Worm (Caenorhabditis elegans) whole organism, L3 larva: ENCODE measurements around the gene pes-8.
"Not testable (repeated sequence)": the region's sequence is repeated elsewhere in the genome, so short reads cannot be mapped to it uniquely, and the experiment has no call there.

Experiments
- R02D3.7 ChIP-seq: fragments of 150-350 bp; optimal IDR thresholded peaks from 2 replicates; lab custom pipeline; 2014; ENCODE audit warnings: missing biosample characterization, missing genetic modification characterization
- ZK546.5 ChIP-seq: sonication (generic microtip); optimal IDR thresholded peaks from 2 replicates; lab custom pipeline; 2017; ENCODE audit warnings: missing biosample characterization, missing genetic modification characterization
- aly-2 ChIP-seq: fragments of 150-350 bp; optimal IDR thresholded peaks from 2 replicates; lab custom pipeline; 2014; ENCODE audit warnings: missing biosample characterization, missing genetic modification characterization
- ama-1 ChIP-seq: fragments of 150-350 bp; optimal IDR thresholded peaks from 2 replicates; lab custom pipeline; 2018
- ceh-16 ChIP-seq: sonication (generic microtip); optimal IDR thresholded peaks from 2 replicates; lab custom pipeline; 2017; ENCODE audit warnings: missing biosample characterization, missing genetic modification characterization
- ceh-28 ChIP-seq: fragments of 150-350 bp; optimal IDR thresholded peaks from 2 replicates; lab custom pipeline; 2014; ENCODE audit warnings: missing biosample characterization, missing genetic modification reagents, missing genetic modification characterization
- daf-12 ChIP-seq: fragments of 150-350 bp; optimal IDR thresholded peaks from 2 replicates; lab custom pipeline; 2014; ENCODE audit warnings: missing biosample characterization, missing genetic modification reagents, missing genetic modification characterization
- egl-5 ChIP-seq: fragments of 150-350 bp; optimal IDR thresholded peaks from 2 replicates; lab custom pipeline; 2017; ENCODE audit warnings: missing biosample characterization, missing genetic modification reagents, missing genetic modification characterization, inconsistent platforms
- elt-1 ChIP-seq: fragments of 150-350 bp; optimal IDR thresholded peaks from 2 replicates; lab custom pipeline; 2014; ENCODE audit warnings: missing biosample characterization, missing genetic modification characterization
- elt-2 ChIP-seq: sonication (generic microtip); optimal IDR thresholded peaks from 2 replicates; lab custom pipeline; 2016; ENCODE audit warnings: missing genetic modification reagents, mild to moderate bottlenecking, missing genetic modification characterization, missing compliant biosample characterization
- elt-3 ChIP-seq, 3 experiments: fragments of 150-350 bp in 1 of 3; sonication (generic microtip) in 2 of 3; optimal IDR thresholded peaks; 2 replicates in 2 of 3; 4 replicates in 1 of 3; lab custom pipeline; 2014 to 2017; ENCODE audit warnings: missing biosample characterization in 3 of 3, missing genetic modification characterization in 3 of 3
- eor-1 ChIP-seq, 2 experiments: fragments of 150-350 bp; optimal IDR thresholded peaks; 2 replicates each; lab custom pipeline; 2014 to 2018; ENCODE audit warnings: missing biosample characterization in 2 of 2, missing genetic modification characterization in 2 of 2
- fkh-10 ChIP-seq: sonication (generic microtip); optimal IDR thresholded peaks from 2 replicates; lab custom pipeline; 2017; ENCODE audit warnings: missing biosample characterization, missing genetic modification reagents, missing genetic modification characterization
- fkh-2 ChIP-seq: fragments of 150-350 bp; optimal IDR thresholded peaks from 2 replicates; lab custom pipeline; 2014; ENCODE audit warnings: missing biosample characterization, missing genetic modification reagents, missing genetic modification characterization
- fos-1 ChIP-seq: fragments of 150-350 bp; optimal IDR thresholded peaks from 2 replicates; lab custom pipeline; 2014; ENCODE audit warnings: missing biosample characterization, missing genetic modification characterization
- hmg-11 ChIP-seq: sonication (generic microtip); optimal IDR thresholded peaks from 2 replicates; lab custom pipeline; 2016; ENCODE audit warnings: missing genetic modification characterization, missing compliant biosample characterization
- jun-1 ChIP-seq: fragments of 150-350 bp; optimal IDR thresholded peaks from 2 replicates; lab custom pipeline; 2014; ENCODE audit warnings: missing biosample characterization, missing genetic modification reagents, missing genetic modification characterization
- lin-39 ChIP-seq: fragments of 150-350 bp; optimal IDR thresholded peaks from 2 replicates; lab custom pipeline; 2018; ENCODE audit warnings: missing biosample characterization, missing genetic modification reagents, missing genetic modification characterization
- lsy-12 ChIP-seq: sonication (generic microtip); optimal IDR thresholded peaks from 2 replicates; lab custom pipeline; 2016; ENCODE audit warnings: mild to moderate bottlenecking, missing genetic modification characterization, missing compliant biosample characterization
- mdl-1 ChIP-seq: fragments of 150-350 bp; optimal IDR thresholded peaks from 2 replicates; lab custom pipeline; 2014; ENCODE audit warnings: missing biosample characterization, missing genetic modification characterization
- mml-1 ChIP-seq: fragments of 150-350 bp; sonication (generic microtip); optimal IDR thresholded peaks from 3 replicates; lab custom pipeline; 2014; ENCODE audit warnings: missing biosample characterization, missing genetic modification characterization
- nfya-1 ChIP-seq: sonication (generic microtip); optimal IDR thresholded peaks from 2 replicates; lab custom pipeline; 2017; ENCODE audit warnings: missing genetic modification characterization, mild to moderate bottlenecking, missing compliant biosample characterization, antibody characterized with exemption, moderate library complexity; ENCODE audit not compliant: insufficient read depth
- nhr-11 ChIP-seq: fragments of 150-350 bp; optimal IDR thresholded peaks from 2 replicates; lab custom pipeline; 2014; ENCODE audit warnings: missing biosample characterization, missing genetic modification characterization
- nhr-12 ChIP-seq: fragments of 150-350 bp; optimal IDR thresholded peaks from 2 replicates; lab custom pipeline; 2014; ENCODE audit warnings: missing biosample characterization, missing genetic modification characterization
- nhr-23 ChIP-seq: fragments of 150-350 bp; optimal IDR thresholded peaks from 2 replicates; lab custom pipeline; 2014; ENCODE audit warnings: missing biosample characterization, missing genetic modification reagents, missing genetic modification characterization
- nhr-25 ChIP-seq: sonication (generic microtip); optimal IDR thresholded peaks from 2 replicates; lab custom pipeline; 2017; ENCODE audit warnings: missing biosample characterization, missing genetic modification characterization
- nhr-28 ChIP-seq: fragments of 150-350 bp; optimal IDR thresholded peaks from 2 replicates; lab custom pipeline; 2014; ENCODE audit warnings: missing biosample characterization, missing genetic modification characterization
- nhr-43 ChIP-seq: sonication (generic microtip); optimal IDR thresholded peaks from 2 replicates; lab custom pipeline; 2016; ENCODE audit warnings: mild to moderate bottlenecking, missing genetic modification characterization, missing compliant biosample characterization; ENCODE audit not compliant: poor library complexity, severe bottlenecking
- nhr-67 ChIP-seq: fragments of 150-350 bp; optimal IDR thresholded peaks from 2 replicates; lab custom pipeline; 2014; ENCODE audit warnings: missing biosample characterization, missing genetic modification characterization
- nhr-76 ChIP-seq: fragments of 150-350 bp; sonication (generic microtip); optimal IDR thresholded peaks from 5 replicates; lab custom pipeline; 2014; ENCODE audit warnings: missing biosample characterization, missing genetic modification characterization
- nhr-77 ChIP-seq: fragments of 150-350 bp; optimal IDR thresholded peaks from 2 replicates; lab custom pipeline; 2014; ENCODE audit warnings: missing biosample characterization, missing genetic modification characterization
- pha-4 ChIP-seq: fragments of 150-350 bp; optimal IDR thresholded peaks from 2 replicates; lab custom pipeline; 2014; ENCODE audit warnings: missing biosample characterization, missing genetic modification reagents, missing genetic modification characterization
- skn-1 ChIP-seq: fragments of 150-350 bp; optimal IDR thresholded peaks from 2 replicates; lab custom pipeline; 2014; ENCODE audit warnings: missing biosample characterization, missing genetic modification characterization
- snpc-4 ChIP-seq: fragments of 150-350 bp; optimal IDR thresholded peaks from 2 replicates; lab custom pipeline; 2014; ENCODE audit warnings: missing biosample characterization, missing genetic modification characterization
- tbx-2 ChIP-seq: sonication (generic microtip); optimal IDR thresholded peaks from 2 replicates; lab custom pipeline; 2016; ENCODE audit warnings: mild to moderate bottlenecking, missing genetic modification characterization, missing compliant biosample characterization
- unc-39 ChIP-seq: sonication (generic microtip); optimal IDR thresholded peaks from 4 replicates; lab custom pipeline; 2017; ENCODE audit warnings: missing biosample characterization, missing genetic modification characterization

The pes-8 gene

ce11 chrX:9251488-9251887, at the start of gene pes-8:
Gene pes-8, plus strand, starts transcription at chrX:9251788.
- TF ChIP-seq nhr-67 (tag; lab: Kevin White, UChicago) (no peak), aly-2 (tag; lab: Kevin White, UChicago) (no peak), nhr-77 (no peak)

ce11 chrX:9203468-9203867, 48.1 kb upstream of the pes-8 start, which contains the start of gene crb-3:
Gene crb-3, plus strand, starts transcription at chrX:9203768.
- TF ChIP-seq hmg-11, ceh-28, daf-12 (tag; lab: Kevin White, UChicago): not testable (repeated sequence)

DNA sequence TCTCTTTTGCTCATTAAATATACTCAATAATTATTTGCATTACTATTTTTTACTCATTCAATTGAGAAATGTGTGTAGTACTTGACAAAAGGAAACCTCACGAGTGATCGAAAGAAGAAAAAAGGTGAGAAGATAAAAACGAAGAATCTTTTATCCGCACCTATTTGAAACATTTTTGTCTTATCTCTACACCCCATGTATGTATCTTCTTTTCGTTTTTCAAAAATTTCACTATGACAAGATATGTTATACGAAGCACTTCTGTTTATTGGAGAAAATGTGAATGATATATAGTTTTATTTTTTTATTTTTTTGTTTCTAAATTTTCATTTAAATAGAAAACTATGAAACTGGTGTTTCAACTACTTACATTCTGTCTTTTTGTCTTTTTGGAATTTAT, 46.6 kb upstream of the pes-8 start:
- TF ChIP-seq hmg-11 (tag; lab: Kevin White, UChicago) (no peak), elt-1 (tag; lab: Kevin White, UChicago) (no peak), mdl-1 (tag; lab: Kevin White, UChicago) (no peak), nhr-76 (tag; lab: Kevin White, UChicago) (no peak), lin-39 (tag; lab: Kevin White, UChicago) (no peak), nhr-11 (tag; lab: Kevin White, UChicago) (no peak), nhr-67 (tag; lab: Kevin White, UChicago) (no peak), pha-4 (tag; lab: Kevin White, UChicago) (no peak), ama-1 (no peak), egl-5 (tag; lab: Kevin White, UChicago) (no peak), skn-1 (tag; lab: Kevin White, UChicago) (no peak), fkh-2 (tag; lab: Kevin White, UChicago) (no peak), eor-1 (tag; optimal IDR thresholded peaks at IDR 0.05; lab: Kevin White, UChicago) (no peak), mml-1 (tag; lab: Kevin White, UChicago) (no peak), elt-3 (tag; optimal IDR thresholded peaks at IDR 0.05; lab: Kevin White, UChicago) (no peak), nhr-25 (no peak), R02D3.7 (tag; lab: Kevin White, UChicago) (no peak), fos-1 (tag; lab: Kevin White, UChicago) (no peak), lsy-12 (tag; lab: Kevin White, UChicago) (no peak), daf-12 (tag; lab: Kevin White, UChicago) (no peak)
- TF ChIP-seq, all 47 proteins: peak for 0

ce11 chrX:9206731-9207130, 44.9 kb upstream of the pes-8 start:
- TF ChIP-seq hmg-11 (tag; lab: Kevin White, UChicago): no peak
- no peak for TF ChIP-seq unc-39 (tag; lab: Kevin White, UChicago)
- TF ChIP-seq nhr-28 (tag; lab: Kevin White, UChicago): no peak
- no peak for TF ChIP-seq nhr-23
- TF ChIP-seq nhr-11 (tag; lab: Kevin White, UChicago): no peak
- TF ChIP-seq fkh-10 (GFP tag; lab: Kevin White, UChicago): no peak
- TF ChIP-seq ceh-16 (tag; lab: Kevin White, UChicago): no peak
- TF ChIP-seq daf-12 (tag; lab: Kevin White, UChicago): no peak
- TF ChIP-seq nhr-43 (tag; lab: Kevin White, UChicago): no peak
- TF ChIP-seq nhr-12 (tag; lab: Kevin White, UChicago): no peak
- TF ChIP-seq jun-1 (tag; lab: Kevin White, UChicago): no peak
- TF ChIP-seq ZK546.5: no peak
- TF ChIP-seq tbx-2 (tag; lab: Kevin White, UChicago): no peak
- TF ChIP-seq aly-2 (tag; lab: Kevin White, UChicago): no peak
- no peak for TF ChIP-seq elt-2 (tag; lab: Kevin White, UChicago)
- TF ChIP-seq mdl-1 (tag; lab: Kevin White, UChicago): no peak
- TF ChIP-seq nfya-1 (tag; lab: Kevin White, UChicago): no peak
- TF ChIP-seq mml-1 (tag; lab: Kevin White, UChicago): no peak
- no peak for TF ChIP-seq snpc-4
- TF ChIP-seq, all 47 proteins: peak for 0
